Worm (Caenorhabditis elegans): ENCODE measurements around the gene pkc-3.

pkc-3 gene

DNA sequence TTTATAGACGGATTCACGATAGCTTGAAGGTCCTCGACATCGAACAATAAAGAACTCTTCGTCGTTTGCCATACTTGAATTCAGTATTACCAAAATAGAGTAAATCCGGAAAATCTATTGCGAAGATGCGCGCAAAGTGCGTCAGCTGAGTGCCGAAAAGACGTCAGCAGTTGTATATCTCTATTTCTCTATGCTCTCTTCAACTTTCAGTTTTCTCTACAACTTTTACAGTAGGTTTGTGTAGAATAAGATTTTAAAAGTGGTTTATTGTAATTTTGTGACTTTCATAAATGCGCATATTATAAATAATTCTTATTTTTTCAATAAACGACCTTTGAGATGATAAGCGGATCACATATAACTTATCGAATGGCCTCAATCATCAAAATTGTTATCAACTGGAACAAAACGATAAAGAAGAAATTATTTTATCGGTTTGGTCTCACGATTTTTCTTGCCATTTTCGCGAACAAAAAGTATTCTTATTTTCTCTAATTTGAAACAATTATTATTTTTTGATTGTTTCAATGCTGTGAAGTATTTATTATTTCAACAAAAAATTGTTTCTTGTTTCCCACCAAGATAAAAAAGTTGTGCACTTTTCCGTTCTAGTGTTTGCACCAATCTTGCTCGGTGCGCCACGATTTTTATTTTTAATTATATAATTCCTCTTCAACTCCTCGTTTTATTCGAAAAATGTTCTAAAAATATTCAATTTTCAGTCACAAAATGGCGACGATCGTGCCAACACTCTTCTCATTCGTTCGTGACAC, 6.4 kb upstream of the pkc-3 start, which contains the start of the genes agt-2 and F09E5.3 (continued):
- TF ChIP-seq C17E4.6 (GFP tag; IDR thresholded peaks at IDR 0.05) (peak; percentile 58; the same call in 1 of the 2 replicates), nfya-2 (GFP tag; IDR thresholded peaks at IDR 0.05) (no peak), K11D2.4 (GFP tag; IDR thresholded peaks at IDR 0.05) (peak; percentile 83)

DNA sequence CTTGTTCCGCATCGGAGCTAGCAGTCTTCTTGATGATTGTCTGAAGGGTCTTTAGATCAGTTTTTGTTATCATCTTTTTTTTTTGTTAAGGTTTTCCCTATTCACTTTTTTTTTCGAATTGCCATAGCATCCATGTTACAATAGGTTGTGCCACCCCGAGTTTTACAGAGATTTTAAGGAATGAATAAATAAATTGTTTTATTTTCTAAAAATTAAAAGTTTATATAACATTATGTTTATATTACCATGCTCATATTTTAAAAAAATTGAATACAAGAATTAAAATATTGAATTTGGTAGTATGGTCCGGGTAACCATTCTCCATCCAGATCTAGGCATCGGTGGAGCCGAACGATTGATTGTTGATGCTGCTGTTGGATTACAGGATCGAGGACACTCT, 4.9 kb upstream of the pkc-3 start, which contains the start of gene algn-2:
Gene algn-2 (plus strand): TSS at position 301 of the 400 bp plus-strand sequence.
- TF ChIP-seq K11D2.4 (GFP tag; IDR thresholded peaks at IDR 0.05): no peak
- TF ChIP-seq dpl-1 (GFP tag; optimal IDR thresholded peaks at IDR 0.05): no peak
- TF ChIP-seq bed-1 (GFP tag; IDR thresholded peaks at IDR 0.05): no peak
- TF ChIP-seq ama-1 (optimal IDR thresholded peaks at IDR 0.05): no peak
- no peak for TF ChIP-seq ama-1 (GFP tag; optimal IDR thresholded peaks at IDR 0.05)
- TF ChIP-seq Y53F4B.3 (GFP tag; IDR thresholded peaks at IDR 0.05): no peak
- TF ChIP-seq B0261.1 (tag; optimal IDR thresholded peaks at IDR 0.05): no peak
- TF ChIP-seq F57A8.1 (GFP tag; optimal IDR thresholded peaks at IDR 0.05): no peak
- TF ChIP-seq F57C9.4 (tag; optimal IDR thresholded peaks at IDR 0.05): no peak
- no peak for TF ChIP-seq hmg-1.2 (GFP tag; IDR thresholded peaks at IDR 0.05)
- no peak for TF ChIP-seq Y67H2A.10 (GFP tag; conservative IDR thresholded peaks at IDR 0.05)
- no peak for TF ChIP-seq tbp1 (GFP tag; optimal IDR thresholded peaks at IDR 0.05)
- no peak for TF ChIP-seq ceh-27 (GFP tag; optimal IDR thresholded peaks at IDR 0.05)
- TF ChIP-seq attf-3 (GFP tag; conservative IDR thresholded peaks at IDR 0.05): no peak
- TF ChIP-seq lin-26 (GFP tag; IDR thresholded peaks at IDR 0.05): no peak

DNA sequence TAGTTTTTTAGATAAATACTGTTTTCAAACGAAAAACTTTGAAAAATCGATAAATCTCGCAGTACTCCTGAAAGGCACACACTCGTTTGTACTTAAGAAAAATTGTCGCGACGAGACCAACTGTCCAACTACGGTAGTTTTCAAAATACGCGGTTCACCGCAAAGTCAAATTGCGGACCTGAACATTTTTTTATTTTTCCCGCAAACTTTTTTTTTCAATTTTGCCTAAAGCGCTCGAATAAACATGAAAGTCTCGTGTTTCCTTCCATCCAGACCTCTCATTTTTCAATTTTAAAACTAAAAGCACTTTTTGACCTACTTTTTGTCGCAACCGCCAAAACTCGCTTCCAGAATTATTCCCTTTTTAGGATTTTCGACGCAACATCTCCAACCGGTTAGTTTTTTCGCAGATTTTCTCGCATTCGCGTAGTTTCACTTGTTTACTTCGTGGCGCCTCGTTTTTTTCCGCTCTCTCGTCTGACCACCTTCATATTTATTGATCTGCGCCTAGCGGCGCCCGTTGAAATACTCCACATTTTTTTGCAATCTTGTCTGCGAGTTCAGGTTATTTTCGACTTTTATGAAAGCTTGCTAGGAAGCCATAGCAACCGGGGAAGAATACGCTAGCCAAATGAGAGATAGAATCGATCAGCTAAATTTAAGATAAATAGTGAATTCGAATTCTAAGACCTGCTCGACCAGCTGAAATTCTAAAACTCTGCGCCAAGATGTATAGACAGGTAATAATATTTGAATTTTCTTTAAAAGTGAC, 2.2 kb upstream of the pkc-3 start, which contains the start of gene prdx-2:
Gene prdx-2 (plus strand): TSS at position 729 of the 772 bp plus-strand sequence.
- TF ChIP-seq hsf-1 (GFP tag; IDR thresholded peaks at IDR 0.05): peak; percentile 74
- no peak for TF ChIP-seq F57C9.4 (tag; optimal IDR thresholded peaks at IDR 0.05)
- TF ChIP-seq ceh-79 (tag; optimal IDR thresholded peaks at IDR 0.05): no peak
- no peak for TF ChIP-seq mes-4 (tag; optimal IDR thresholded peaks at IDR 0.05)
- TF ChIP-seq die-1 (tag; optimal IDR thresholded peaks at IDR 0.05): no peak
- peak; percentile 70; the same call in 1 of the 2 replicates for TF ChIP-seq ekl-4 (GFP tag; IDR thresholded peaks at IDR 0.05)
- TF ChIP-seq ztf-26 (tag; optimal IDR thresholded peaks at IDR 0.05): no peak
- peak; percentile 75 for TF ChIP-seq C17E4.6 (GFP tag; IDR thresholded peaks at IDR 0.05)
- TF ChIP-seq madf-10 (tag; optimal IDR thresholded peaks at IDR 0.05): no peak
- TF ChIP-seq snpc-3.4 (tag; optimal IDR thresholded peaks at IDR 0.05): peak; percentile 35
- 0 out of 2 replicates have a peak, but pooled peaks have one; percentile 51 for TF ChIP-seq nfyb-1 (GFP tag; IDR thresholded peaks at IDR 0.05)
- TF ChIP-seq lin-40 (tag; optimal IDR thresholded peaks at IDR 0.05): no peak
- TF ChIP-seq ets-4 (GFP tag; optimal IDR thresholded peaks at IDR 0.05): no peak
- no peak for TF ChIP-seq zfh-2 (GFP tag; conservative IDR thresholded peaks at IDR 0.05)
- no peak for TF ChIP-seq nhr-80 (tag; optimal IDR thresholded peaks at IDR 0.05)
- TF ChIP-seq dpl-1 (GFP tag; optimal IDR thresholded peaks at IDR 0.05): peak; percentile 77
- no peak for TF ChIP-seq ztf-6 (GFP tag; IDR thresholded peaks at IDR 0.05)
- TF ChIP-seq sea-2 (GFP tag; IDR thresholded peaks at IDR 0.05): no peak
- no peak for TF ChIP-seq nhr-179 (tag; optimal IDR thresholded peaks at IDR 0.05)
- TF ChIP-seq hmg-20 (GFP tag; IDR thresholded peaks at IDR 0.05): no peak
- TF ChIP-seq F55B11.4 (tag; optimal IDR thresholded peaks at IDR 0.05; ENCODE audit: borderline replicate concordance, insufficient read depth): no peak
- TF ChIP-seq egrh-3 (GFP tag; IDR thresholded peaks at IDR 0.05): no peak
- TF ChIP-seq tlf-1 (GFP tag; optimal IDR thresholded peaks at IDR 0.05): peak; percentile 81
- TF ChIP-seq snpc-1.3 (tag; optimal IDR thresholded peaks at IDR 0.05; ENCODE audit: insufficient read depth): no peak
- TF ChIP-seq madf-6 (GFP tag; IDR thresholded peaks at IDR 0.05): peak; percentile 96
- TF ChIP-seq aptf-2 (GFP tag; conservative IDR thresholded peaks at IDR 0.05): peak; percentile 37; the same call in 1 of the 2 replicates
- TF ChIP-seq athp-1 (tag; optimal IDR thresholded peaks at IDR 0.05): peak; percentile 44
- TF ChIP-seq sdz-38 (tag; optimal IDR thresholded peaks at IDR 0.05): no peak
- no peak for TF ChIP-seq lag-1 (GFP tag; IDR thresholded peaks at IDR 0.05)
- no peak for TF ChIP-seq lin-35 (GFP tag; optimal IDR thresholded peaks at IDR 0.05)
